Fruit fly (Drosophila melanogaster) whole organism, prepupa: ENCODE measurements around the gene ND-24.

ENCODE experiments used
- Blimp-1 ChIP-seq: fragments of 200-800 bp; sonication (Bioruptor generic); optimal IDR thresholded peaks from 3 replicates; lab custom pipeline; 2017; ENCODE audit warnings: missing biosample characterization, missing genetic modification characterization, mild to moderate bottlenecking, moderate library complexity, missing genetic modification reagents
- CG10631 ChIP-seq: fragments of 200-800 bp; sonication (Bioruptor generic); optimal IDR thresholded peaks from 2 replicates; lab custom pipeline; 2016; ENCODE audit warnings: missing biosample characterization, missing genetic modification characterization
- CG10669 ChIP-seq: fragments of 200-800 bp; sonication (Bioruptor generic); optimal IDR thresholded peaks from 3 replicates; lab custom pipeline; 2018; ENCODE audit warnings: missing biosample characterization, mild to moderate bottlenecking, missing genetic modification characterization, moderate library complexity
- CG11294 ChIP-seq: fragments of 200-800 bp; sonication (Bioruptor generic); IDR thresholded peaks from 2 replicates; pipeline ENCODE4 v1.3.6; 2022; ENCODE audit warnings: missing biosample characterization, missing genetic modification characterization
- CG11762 ChIP-seq: fragments of 200-800 bp; sonication (Bioruptor generic); optimal IDR thresholded peaks from 3 replicates; lab custom pipeline; 2016; ENCODE audit warnings: missing biosample characterization, missing genetic modification characterization; ENCODE audit not compliant: insufficient read depth
- CG11902 ChIP-seq: fragments of 200-800 bp; sonication (Bioruptor generic); optimal IDR thresholded peaks from 3 replicates; lab custom pipeline; 2016; ENCODE audit warnings: missing biosample characterization, missing genetic modification characterization
- CG1621 ChIP-seq: fragments of 200-800 bp; sonication (Bioruptor generic); optimal IDR thresholded peaks from 3 replicates; lab custom pipeline; 2018; ENCODE audit warnings: missing biosample characterization, mild to moderate bottlenecking, missing genetic modification characterization
- CG16779 ChIP-seq: fragments of 200-800 bp; sonication (Bioruptor generic); optimal IDR thresholded peaks from 3 replicates; lab custom pipeline; 2017; ENCODE audit warnings: missing biosample characterization, mild to moderate bottlenecking, missing genetic modification characterization
- CG3032 ChIP-seq: fragments of 200-800 bp; optimal IDR thresholded peaks from 2 replicates; lab custom pipeline; 2019; ENCODE audit warnings: missing biosample characterization, mild to moderate bottlenecking, missing genetic modification characterization, moderate library complexity
- CG31627 ChIP-seq: fragments of 200-800 bp; sonication (Bioruptor generic); optimal IDR thresholded peaks from 3 replicates; lab custom pipeline; 2016; ENCODE audit warnings: missing biosample characterization, missing genetic modification characterization
- CG32006 ChIP-seq: fragments of 200-800 bp; sonication (Bioruptor generic); optimal IDR thresholded peaks from 3 replicates; lab custom pipeline; 2017; ENCODE audit warnings: missing biosample characterization, mild to moderate bottlenecking, missing genetic modification characterization
- CG4318 ChIP-seq: fragments of 200-800 bp; sonication (Bioruptor generic); optimal IDR thresholded peaks from 3 replicates; lab custom pipeline; 2017; ENCODE audit warnings: missing biosample characterization, mild to moderate bottlenecking, missing genetic modification characterization
- CG6163 ChIP-seq: fragments of 200-800 bp; sonication (Bioruptor generic); IDR thresholded peaks from 3 replicates; pipeline ENCODE4 v1.3.6; 2022; ENCODE audit warnings: missing biosample characterization, missing genetic modification characterization
- CG6276 ChIP-seq: fragments of 200-800 bp; sonication (Bioruptor generic); optimal IDR thresholded peaks from 2 replicates; lab custom pipeline; 2017; ENCODE audit warnings: missing biosample characterization, mild to moderate bottlenecking, missing genetic modification characterization
- CG6854 ChIP-seq: fragments of 200-800 bp; sonication (Bioruptor generic); optimal IDR thresholded peaks from 2 replicates; lab custom pipeline; 2017; ENCODE audit warnings: missing biosample characterization, mild to moderate bottlenecking, missing genetic modification characterization
- CG7368 ChIP-seq: fragments of 200-800 bp; sonication (Bioruptor generic); optimal IDR thresholded peaks from 3 replicates; lab custom pipeline; 2016; ENCODE audit warnings: missing biosample characterization, missing genetic modification characterization
- CG8119 ChIP-seq: fragments of 200-800 bp; sonication (Bioruptor generic); IDR thresholded peaks from 3 replicates; pipeline ENCODE4 v1.3.6; 2022; ENCODE audit warnings: missing biosample characterization, missing genetic modification characterization
- CG8319 ChIP-seq: fragments of 200-800 bp; sonication (Bioruptor generic); optimal IDR thresholded peaks from 3 replicates; lab custom pipeline; 2016; ENCODE audit warnings: missing biosample characterization, missing genetic modification characterization
- CG8632 ChIP-seq: fragments of 200-800 bp; sonication (Bioruptor generic); optimal IDR thresholded peaks from 3 replicates; lab custom pipeline; 2016; ENCODE audit warnings: missing biosample characterization, missing genetic modification characterization
- CG9139 ChIP-seq: fragments of 200-800 bp; sonication (Bioruptor generic); optimal IDR thresholded peaks from 3 replicates; lab custom pipeline; 2017; ENCODE audit warnings: missing biosample characterization, mild to moderate bottlenecking, missing genetic modification characterization
- Eip78C ChIP-seq: fragments of 200-800 bp; sonication (Bioruptor generic); peaks from one replicate; lab custom pipeline; 2016; ENCODE audit warnings: missing biosample characterization, missing genetic modification characterization
- Ets21C ChIP-seq: fragments of 200-800 bp; sonication (Bioruptor generic); optimal IDR thresholded peaks from 3 replicates; lab custom pipeline; 2016; ENCODE audit warnings: missing biosample characterization, missing genetic modification characterization
- Ets96B ChIP-seq: fragments of 200-800 bp; optimal IDR thresholded peaks from 2 replicates; lab custom pipeline; 2019; ENCODE audit warnings: missing biosample characterization, mild to moderate bottlenecking, missing genetic modification characterization, moderate library complexity
- Hr4 ChIP-seq: fragments of 200-800 bp; sonication (Bioruptor generic); optimal IDR thresholded peaks from 3 replicates; lab custom pipeline; 2016; ENCODE audit warnings: missing biosample characterization, missing genetic modification characterization
- Met ChIP-seq: fragments of 200-800 bp; sonication (Bioruptor generic); optimal IDR thresholded peaks from 3 replicates; lab custom pipeline; 2016; ENCODE audit warnings: missing biosample characterization, missing genetic modification characterization
- Sox102F ChIP-seq: fragments of 200-800 bp; sonication (Bioruptor generic); optimal IDR thresholded peaks from 2 replicates; lab custom pipeline; 2016; ENCODE audit warnings: missing biosample characterization, mild to moderate bottlenecking, missing genetic modification characterization
- Sox14 ChIP-seq: fragments of 200-800 bp; sonication (Bioruptor generic); optimal IDR thresholded peaks from 3 replicates; lab custom pipeline; 2016; ENCODE audit warnings: missing biosample characterization, missing genetic modification characterization
- achi ChIP-seq: fragments of 200-800 bp; sonication (Bioruptor generic); optimal IDR thresholded peaks from 3 replicates; lab custom pipeline; 2016; ENCODE audit warnings: missing biosample characterization, missing genetic modification characterization
- acj6 ChIP-seq: fragments of 200-800 bp; sonication (Bioruptor generic); optimal IDR thresholded peaks from 3 replicates; lab custom pipeline; 2016; ENCODE audit warnings: missing biosample characterization, missing genetic modification characterization
- dac ChIP-seq: fragments of 200-800 bp; sonication (Bioruptor generic); optimal IDR thresholded peaks from 2 replicates; lab custom pipeline; 2017; ENCODE audit warnings: missing biosample characterization, mild to moderate bottlenecking, missing genetic modification characterization
- dsx ChIP-seq: fragments of 200-800 bp; optimal IDR thresholded peaks from 3 replicates; lab custom pipeline; 2019; ENCODE audit warnings: missing biosample characterization, mild to moderate bottlenecking, missing genetic modification characterization, moderate library complexity; ENCODE audit not compliant: poor library complexity, severe bottlenecking
- esn ChIP-seq: fragments of 200-800 bp; sonication (Bioruptor generic); optimal IDR thresholded peaks from 2 replicates; lab custom pipeline; 2016; ENCODE audit warnings: missing biosample characterization, mild to moderate bottlenecking, missing genetic modification characterization, moderate library complexity
- fd59A ChIP-seq: fragments of 200-800 bp; sonication (Bioruptor generic); optimal IDR thresholded peaks from 2 replicates; lab custom pipeline; 2017; ENCODE audit warnings: missing biosample characterization, mild to moderate bottlenecking, missing genetic modification characterization, missing genetic modification reagents
- fkh ChIP-seq: fragments of 200-800 bp; sonication (Bioruptor generic); optimal IDR thresholded peaks from 3 replicates; lab custom pipeline; 2017; ENCODE audit warnings: missing biosample characterization, mild to moderate bottlenecking, missing genetic modification characterization, moderate library complexity
- lz ChIP-seq: fragments of 200-800 bp; sonication (Bioruptor generic); optimal IDR thresholded peaks from 3 replicates; lab custom pipeline; 2016; ENCODE audit warnings: missing biosample characterization, missing genetic modification characterization
- net ChIP-seq: fragments of 200-800 bp; sonication (Bioruptor generic); optimal IDR thresholded peaks from 3 replicates; lab custom pipeline; 2016; ENCODE audit warnings: missing biosample characterization, missing genetic modification characterization
- pdm3 ChIP-seq: fragments of 200-800 bp; sonication (Bioruptor generic); optimal IDR thresholded peaks from 3 replicates; lab custom pipeline; 2016; ENCODE audit warnings: missing biosample characterization, missing genetic modification characterization
- salr ChIP-seq, 2 experiments: fragments of 200-800 bp; sonication (Bioruptor generic); optimal IDR thresholded peaks; 3 replicates each; lab custom pipeline; 2016 to 2018; ENCODE audit warnings: missing biosample characterization in 2 of 2, missing genetic modification characterization in 2 of 2, mild to moderate bottlenecking in 1 of 2
- svp ChIP-seq: fragments of 200-800 bp; sonication (Bioruptor generic); peaks from one replicate; lab custom pipeline; 2016; ENCODE audit warnings: missing biosample characterization, missing genetic modification characterization
- topi ChIP-seq: fragments of 200-800 bp; sonication (Bioruptor generic); optimal IDR thresholded peaks from 3 replicates; lab custom pipeline; 2016; ENCODE audit warnings: missing biosample characterization, missing genetic modification characterization
- vri ChIP-seq: fragments of 200-800 bp; sonication (Bioruptor generic); optimal IDR thresholded peaks from 3 replicates; lab custom pipeline; 2016; ENCODE audit warnings: missing biosample characterization, mild to moderate bottlenecking, missing genetic modification characterization

The ND-24 gene

DNA sequence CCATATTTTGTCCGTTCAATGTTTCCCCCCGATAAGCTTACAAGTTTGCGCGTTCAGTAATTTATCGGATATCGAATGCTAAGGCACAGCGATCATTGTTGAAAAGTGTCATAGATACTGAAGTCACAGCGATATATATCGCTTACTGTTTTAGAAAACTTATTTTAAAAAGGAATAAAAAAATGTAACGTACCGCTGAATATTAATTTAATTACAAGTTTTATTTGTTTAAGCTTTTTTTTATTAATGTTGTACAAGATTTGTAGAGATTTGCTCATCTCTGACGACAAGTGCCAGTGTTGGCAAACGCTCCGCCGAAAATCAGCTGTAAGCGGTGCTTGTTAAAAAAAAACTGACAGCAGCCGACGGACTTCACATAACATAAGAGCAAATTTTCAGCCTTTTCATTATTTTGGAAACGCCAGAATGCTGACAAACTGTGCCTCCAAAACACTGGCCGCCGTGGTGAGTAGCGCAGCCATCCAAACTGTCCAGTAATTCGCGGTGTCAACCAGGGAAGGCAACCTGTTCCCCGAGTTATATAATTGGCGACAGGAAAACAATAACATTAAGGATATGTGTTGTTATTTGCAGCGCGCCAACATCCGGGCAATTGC lies at the start of gene ND-24, which contains the start of gene corolla (continued):
- TF ChIP-seq CG11294 (GFP tag; lab: Robert Waterston, UW) (peak; percentile 43; the same call in 1 of the 2 replicates), Eip78C (peak; percentile 89), CG16779 (no peak), Sox102F (GFP tag; lab: Kevin White, UChicago) (no peak), salr (GFP tag; optimal IDR thresholded peaks at IDR 0.05; lab: Kevin White, UChicago) (peak in 1 of 2 experiments; percentile 70)

DNA sequence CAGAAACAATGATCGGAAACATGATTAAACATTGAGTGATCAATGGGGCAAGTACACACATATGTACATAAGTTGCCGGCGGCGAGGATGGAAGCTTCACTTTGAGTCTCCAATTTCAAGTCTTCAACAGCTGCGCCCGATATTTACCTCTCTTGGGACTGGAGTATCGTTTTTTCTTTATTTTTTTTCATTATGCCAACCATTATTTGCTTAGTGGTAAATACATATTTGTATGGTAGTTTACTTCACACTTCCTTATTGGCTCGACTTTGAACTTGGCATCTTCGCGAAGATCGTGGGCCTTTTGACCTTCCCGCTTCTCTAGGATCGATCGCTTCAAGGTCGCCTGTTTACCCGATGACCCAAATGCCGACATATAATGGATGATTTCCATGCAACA lies 49.2 kb upstream of the ND-24 start:
- no peak for TF ChIP-seq fd59A
- peak; percentile 63 for TF ChIP-seq fkh (GFP tag; lab: Kevin White, UChicago)
- TF ChIP-seq Eip78C: peak; percentile 41

DNA sequence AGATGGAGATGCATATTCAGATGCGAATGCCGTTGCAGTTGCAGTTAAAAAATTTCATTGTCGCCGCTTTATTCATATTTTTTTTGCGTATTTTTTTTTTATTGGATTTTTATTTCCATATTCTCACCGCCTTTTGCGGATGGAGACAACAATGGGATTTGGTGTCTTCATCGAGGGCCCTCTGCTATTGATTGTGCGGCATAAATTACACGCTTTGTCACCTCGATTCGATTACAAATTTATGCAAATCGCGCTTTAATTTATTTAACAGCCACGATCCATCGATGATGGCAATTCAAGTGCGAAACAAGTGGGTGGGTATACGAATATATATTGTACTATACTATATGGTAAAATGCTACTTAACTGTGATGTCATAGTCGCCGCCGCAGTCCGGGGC lies 48.2 kb upstream of the ND-24 start:
- no peak for TF ChIP-seq fkh (GFP tag; lab: Kevin White, UChicago)
- TF ChIP-seq dsx (GFP tag; lab: Kevin White, UChicago): no peak
- no peak for TF ChIP-seq CG3032 (tag; lab: Kevin White, UChicago)
- TF ChIP-seq CG6163: no peak

DNA sequence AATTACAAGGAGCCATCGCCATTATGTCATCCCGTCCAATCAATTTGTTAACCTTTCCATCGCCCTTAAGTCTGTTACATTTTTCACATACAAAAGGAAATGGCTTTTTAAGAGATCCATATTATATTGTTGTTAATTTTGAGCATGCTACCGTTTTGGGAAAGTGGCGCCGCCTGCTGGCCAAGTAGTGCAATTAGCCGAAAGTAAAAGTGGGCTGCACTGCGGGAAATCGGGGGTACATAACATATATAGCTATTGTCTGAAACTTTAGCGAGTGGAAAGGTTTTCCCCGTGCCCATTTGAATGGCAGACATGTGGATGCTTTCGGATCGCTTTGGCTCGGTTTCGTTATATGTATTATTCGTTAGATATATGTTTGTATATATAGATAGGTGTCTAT lies 46.0 kb upstream of the ND-24 start:
- TF ChIP-seq CG31627 (GFP tag; lab: Kevin White, UChicago): no peak
- no peak for TF ChIP-seq svp
- no peak for TF ChIP-seq fd59A
- TF ChIP-seq Sox102F (GFP tag; lab: Kevin White, UChicago): no peak
- no peak for TF ChIP-seq vri
- no peak for TF ChIP-seq Eip78C
- no peak for TF ChIP-seq Hr4
- TF ChIP-seq CG6276: no peak
- no peak for TF ChIP-seq acj6 (GFP tag; lab: Kevin White, UChicago)
- TF ChIP-seq achi (GFP tag; lab: Kevin White, UChicago): no peak
- no peak for TF ChIP-seq CG16779
- no peak for TF ChIP-seq CG6163
- no peak for TF ChIP-seq Ets96B (tag; lab: Kevin White, UChicago)
- no peak for TF ChIP-seq CG10631 (GFP tag; lab: Kevin White, UChicago)
- no peak for TF ChIP-seq topi (GFP tag; lab: Kevin White, UChicago)

DNA sequence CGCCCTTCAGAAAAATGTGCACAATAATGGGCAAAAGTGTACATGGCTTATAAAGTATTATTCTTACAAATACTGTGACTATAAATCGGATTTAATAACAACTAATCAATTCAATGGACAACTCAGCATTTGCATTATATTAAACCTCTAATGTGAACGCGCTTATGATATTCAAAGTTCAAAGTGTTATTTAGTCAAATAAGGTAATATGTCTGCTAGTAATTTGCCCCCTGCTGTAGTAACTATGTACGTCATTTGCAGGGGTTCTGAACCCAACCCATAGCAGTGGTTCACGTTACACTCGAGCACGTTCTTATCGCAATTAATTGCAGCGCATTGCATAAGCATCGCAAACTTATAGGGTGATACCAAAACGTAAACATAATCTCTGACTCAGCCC lies 43.8 kb upstream of the ND-24 start:
- TF ChIP-seq CG11294 (GFP tag; lab: Robert Waterston, UW) (no peak), topi (GFP tag; lab: Kevin White, UChicago) (no peak), CG4318 (no peak), Ets96B (tag; lab: Kevin White, UChicago) (peak; percentile 26), fd59A (no peak), esn (GFP tag; lab: Kevin White, UChicago) (peak; percentile 47), CG32006 (peak; percentile 44), Met (GFP tag; lab: Kevin White, UChicago) (no peak), net (no peak), CG1621 (tag; lab: Kevin White, UChicago) (no peak), Sox14 (GFP tag; lab: Kevin White, UChicago) (peak; percentile 11), Ets21C (GFP tag; lab: Kevin White, UChicago) (no peak), CG8119 (GFP tag; lab: Robert Waterston, UW) (no peak), CG10669 (peak; percentile 15), lz (peak; percentile 38), CG11902 (GFP tag; lab: Kevin White, UChicago) (no peak), dsx (GFP tag; lab: Kevin White, UChicago) (no peak), CG9139 (GFP tag; lab: Kevin White, UChicago) (no peak), fkh (GFP tag; lab: Kevin White, UChicago) (no peak), CG11762 (GFP tag; lab: Kevin White, UChicago) (no peak), CG8319 (GFP tag; lab: Kevin White, UChicago) (no peak), CG16779 (no peak), CG6163 (no peak), CG3032 (tag; lab: Kevin White, UChicago) (no peak), CG6854 (GFP tag; lab: Kevin White, UChicago) (no peak), dac (GFP tag; lab: Kevin White, UChicago) (no peak), CG8632 (peak; percentile 27), Hr4 (peak; percentile 26), pdm3 (GFP tag; lab: Kevin White, UChicago) (peak; percentile 41), achi (GFP tag; lab: Kevin White, UChicago) (peak; percentile 12), Eip78C (peak; percentile 55), Blimp-1 (GFP tag; lab: Kevin White, UChicago) (no peak), CG7368 (GFP tag; lab: Kevin White, UChicago) (no peak)
